Worm (Caenorhabditis elegans) whole organism, L1 larva: ENCODE data around the gene tor-1.
A peak's percentile ranks its signal among the peaks of the same experiment; 100 is the strongest.

Experiments
- C04F5.9 ChIP-seq: sonication (generic microtip); optimal IDR thresholded peaks from 2 replicates; lab custom pipeline; 2016; ENCODE audit warnings: missing genetic modification characterization, missing compliant biosample characterization
- C34B4.2 ChIP-seq: sonication (generic microtip); optimal IDR thresholded peaks from 2 replicates; lab custom pipeline; 2017; ENCODE audit warnings: mild to moderate bottlenecking, missing genetic modification characterization, missing compliant biosample characterization
- F16B12.6 ChIP-seq: fragments of 150-350 bp; optimal IDR thresholded peaks from 2 replicates; lab custom pipeline; 2014; ENCODE audit warnings: missing biosample characterization, missing genetic modification characterization
- blmp-1 ChIP-seq: fragments of 150-350 bp; optimal IDR thresholded peaks from 2 replicates; lab custom pipeline; 2014; ENCODE audit warnings: missing biosample characterization, missing genetic modification characterization
- ceh-8 ChIP-seq: fragments of 200-800 bp; sonication (Bioruptor generic); optimal IDR thresholded peaks from 2 replicates; lab custom pipeline; 2018; ENCODE audit warnings: mild to moderate bottlenecking, missing genetic modification characterization, moderate library complexity, missing compliant biosample characterization
- ceh-82 ChIP-seq, 3 experiments: fragments of 150-350 bp in 1 of 3; sonication (generic microtip) in 2 of 3; optimal IDR thresholded peaks; 2 replicates each; lab custom pipeline; 2014 to 2017; ENCODE audit warnings: missing biosample characterization in 3 of 3, missing genetic modification characterization in 3 of 3
- ceh-88 ChIP-seq: fragments of 200-800 bp; sonication (Bioruptor generic); IDR thresholded peaks from 2 replicates; pipeline ENCODE4 v1.3.6; 2022; ENCODE audit warnings: missing genetic modification characterization, missing compliant biosample characterization
- ceh-90 ChIP-seq: sonication (generic microtip); optimal IDR thresholded peaks from 2 replicates; lab custom pipeline; 2016; ENCODE audit warnings: missing genetic modification characterization, missing compliant biosample characterization
- ces-1 ChIP-seq: fragments of 150-350 bp; optimal IDR thresholded peaks from 2 replicates; lab custom pipeline; 2014; ENCODE audit warnings: missing biosample characterization, missing genetic modification reagents, missing genetic modification characterization
- dpl-1 ChIP-seq, 3 experiments: fragments of 150-350 bp in 2 of 3; sonication (generic microtip) in 1 of 3; optimal IDR thresholded peaks; 2 replicates each; lab custom pipeline; 2014 to 2017; ENCODE audit warnings: missing biosample characterization in 3 of 3, missing genetic modification characterization in 3 of 3, missing genetic modification reagents in 3 of 3
- dsc-1 ChIP-seq: sonication (generic microtip); optimal IDR thresholded peaks from 2 replicates; lab custom pipeline; 2016; ENCODE audit warnings: mild to moderate bottlenecking, missing genetic modification characterization, missing compliant biosample characterization
- egl-13 ChIP-seq: sonication (generic microtip); optimal IDR thresholded peaks from 2 replicates; lab custom pipeline; 2016; ENCODE audit warnings: missing genotype, missing genetic modification reagents, missing genetic modification characterization, missing compliant biosample characterization
- egl-27 ChIP-seq, 2 experiments: fragments of 150-350 bp in 1 of 2; sonication (generic microtip); optimal IDR thresholded peaks; 3 replicates each; lab custom pipeline; 2017 to 2018; ENCODE audit warnings: missing biosample characterization in 2 of 2, missing genetic modification characterization in 2 of 2, missing genetic modification reagents in 2 of 2
- ets-5 ChIP-seq: fragments of 200-800 bp; sonication (Bioruptor generic); IDR thresholded peaks from 2 replicates; pipeline ENCODE4 v1.3.6; 2022; ENCODE audit warnings: missing genetic modification characterization, missing compliant biosample characterization
- fkh-4 ChIP-seq: sonication (generic microtip); optimal IDR thresholded peaks from 2 replicates; lab custom pipeline; 2016; ENCODE audit warnings: missing compliant biosample characterization, missing genetic modification characterization, borderline replicate concordance
- fkh-8 ChIP-seq: sonication (generic microtip); optimal IDR thresholded peaks from 2 replicates; lab custom pipeline; 2016; ENCODE audit warnings: mild to moderate bottlenecking, missing genetic modification characterization, missing compliant biosample characterization
- fos-1 ChIP-seq: fragments of 150-350 bp; optimal IDR thresholded peaks from 2 replicates; lab custom pipeline; 2014; ENCODE audit warnings: missing biosample characterization, missing genetic modification characterization
- grh-1 ChIP-seq: fragments of 200-800 bp; sonication (Bioruptor generic); IDR thresholded peaks from 2 replicates; pipeline ENCODE4 v1.3.6; 2022; ENCODE audit warnings: missing genetic modification reagents, missing genetic modification characterization, missing compliant biosample characterization
- hlh-4 ChIP-seq: sonication (generic microtip); optimal IDR thresholded peaks from 2 replicates; lab custom pipeline; 2016; ENCODE audit warnings: mild to moderate bottlenecking, missing genetic modification characterization, missing compliant biosample characterization
- irx-1 ChIP-seq: sonication (generic microtip); optimal IDR thresholded peaks from 2 replicates; lab custom pipeline; 2016; ENCODE audit warnings: missing genetic modification characterization, missing compliant biosample characterization
- lin-13 ChIP-seq: fragments of 150-350 bp; optimal IDR thresholded peaks from 2 replicates; lab custom pipeline; 2014; ENCODE audit warnings: missing biosample characterization, missing genetic modification reagents, missing genetic modification characterization
- lin-14 ChIP-seq: fragments of 200-800 bp; sonication (Bioruptor generic); optimal IDR thresholded peaks from 2 replicates; lab custom pipeline; 2018; ENCODE audit warnings: mild to moderate bottlenecking, missing genetic modification characterization, moderate library complexity, missing compliant biosample characterization
- lin-15B ChIP-seq: fragments of 150-350 bp; sonication (generic microtip); optimal IDR thresholded peaks from 3 replicates; lab custom pipeline; 2014; ENCODE audit warnings: missing biosample characterization, missing genetic modification characterization
- lir-3 ChIP-seq: sonication (generic microtip); optimal IDR thresholded peaks from 2 replicates; lab custom pipeline; 2016; ENCODE audit warnings: mild to moderate bottlenecking, missing genetic modification characterization, moderate library complexity, missing compliant biosample characterization; ENCODE audit not compliant: poor library complexity
- mab-9 ChIP-seq: fragments of 200-800 bp; sonication (Bioruptor generic); IDR thresholded peaks from 2 replicates; pipeline ENCODE4 v1.3.6; 2022; ENCODE audit warnings: missing genetic modification reagents, missing genetic modification characterization, missing compliant biosample characterization
- nhr-11 ChIP-seq: fragments of 150-350 bp; optimal IDR thresholded peaks from 2 replicates; lab custom pipeline; 2014; ENCODE audit warnings: missing biosample characterization, missing genetic modification characterization
- nhr-12 ChIP-seq: sonication (generic microtip); optimal IDR thresholded peaks from 2 replicates; lab custom pipeline; 2017; ENCODE audit warnings: missing biosample characterization, missing genetic modification characterization
- nhr-19 ChIP-seq: fragments of 200-800 bp; sonication (Bioruptor generic); conservative IDR thresholded peaks from 2 replicates; pipeline ENCODE4 v1.3.6; 2022; ENCODE audit warnings: missing genetic modification characterization, missing compliant biosample characterization
- nhr-237 ChIP-seq: fragments of 150-350 bp; optimal IDR thresholded peaks from 2 replicates; lab custom pipeline; 2014; ENCODE audit warnings: missing biosample characterization, missing genetic modification characterization
- nhr-28 ChIP-seq: fragments of 150-350 bp; optimal IDR thresholded peaks from 2 replicates; lab custom pipeline; 2014; ENCODE audit warnings: missing biosample characterization, missing genetic modification characterization
- nhr-76 ChIP-seq: sonication (generic microtip); optimal IDR thresholded peaks from 2 replicates; lab custom pipeline; 2017; ENCODE audit warnings: missing biosample characterization, missing genetic modification characterization
- nhr-84 ChIP-seq: sonication (generic microtip); optimal IDR thresholded peaks from 2 replicates; lab custom pipeline; 2017; ENCODE audit warnings: missing biosample characterization, missing genetic modification characterization
- nhr-85 ChIP-seq: sonication (generic microtip); peaks from one replicate; lab custom pipeline; 2016; ENCODE audit warnings: missing genetic modification characterization, inconsistent platforms, missing compliant biosample characterization
- pag-3 ChIP-seq: sonication (generic microtip); optimal IDR thresholded peaks from 2 replicates; lab custom pipeline; 2017; ENCODE audit warnings: missing genetic modification characterization, mild to moderate bottlenecking, missing compliant biosample characterization, antibody characterized with exemption, borderline replicate concordance; ENCODE audit not compliant: insufficient read depth
- skn-1 ChIP-seq: fragments of 150-350 bp; optimal IDR thresholded peaks from 2 replicates; lab custom pipeline; 2014; ENCODE audit warnings: missing biosample characterization, missing genetic modification characterization
- snpc-4 ChIP-seq: fragments of 150-350 bp; optimal IDR thresholded peaks from 2 replicates; lab custom pipeline; 2014; ENCODE audit warnings: missing biosample characterization, missing genetic modification characterization
- snu-23 ChIP-seq: sonication (generic microtip); optimal IDR thresholded peaks from 2 replicates; lab custom pipeline; 2016; ENCODE audit warnings: missing genetic modification characterization, missing compliant biosample characterization
- sox-4 ChIP-seq: sonication (generic microtip); optimal IDR thresholded peaks from 2 replicates; lab custom pipeline; 2016; ENCODE audit warnings: missing genetic modification characterization, missing compliant biosample characterization
- sptf-1 ChIP-seq: fragments of 150-350 bp; optimal IDR thresholded peaks from 2 replicates; lab custom pipeline; 2014; ENCODE audit warnings: missing biosample characterization, missing genetic modification characterization
- sup-37 ChIP-seq: fragments of 200-800 bp; sonication (Bioruptor generic); optimal IDR thresholded peaks from 2 replicates; lab custom pipeline; 2018; ENCODE audit warnings: mild to moderate bottlenecking, missing genetic modification characterization, missing compliant biosample characterization
- tbx-2 ChIP-seq: sonication (generic microtip); optimal IDR thresholded peaks from 2 replicates; lab custom pipeline; 2016; ENCODE audit warnings: missing genetic modification characterization, missing compliant biosample characterization
- unc-130 ChIP-seq: fragments of 150-350 bp; optimal IDR thresholded peaks from 2 replicates; lab custom pipeline; 2017; ENCODE audit warnings: missing biosample characterization, missing genetic modification characterization, inconsistent platforms
- unc-62 ChIP-seq: fragments of 150-350 bp; optimal IDR thresholded peaks from 2 replicates; lab custom pipeline; 2014; ENCODE audit warnings: missing biosample characterization, missing genetic modification reagents, missing genetic modification characterization
- unc-86 ChIP-seq: sonication (generic microtip); optimal IDR thresholded peaks from 2 replicates; lab custom pipeline; 2016; ENCODE audit warnings: missing genetic modification characterization, missing compliant biosample characterization
- unc-98 ChIP-seq: fragments of 200-800 bp; sonication (Bioruptor generic); IDR thresholded peaks from 2 replicates; pipeline ENCODE4 v1.3.6; 2022; ENCODE audit warnings: missing genetic modification characterization, missing compliant biosample characterization
- vab-15 ChIP-seq: sonication (generic microtip); optimal IDR thresholded peaks from 2 replicates; lab custom pipeline; 2017; ENCODE audit warnings: missing genotype, mild to moderate bottlenecking, missing genetic modification characterization, missing compliant biosample characterization
- xbp-1 ChIP-seq: sonication (generic microtip); optimal IDR thresholded peaks from 2 replicates; lab custom pipeline; 2016; ENCODE audit warnings: missing genetic modification characterization, missing compliant biosample characterization
- zag-1 ChIP-seq: fragments of 150-350 bp; optimal IDR thresholded peaks from 2 replicates; lab custom pipeline; 2014; ENCODE audit warnings: missing biosample characterization, missing genetic modification characterization
- zip-4 ChIP-seq: fragments of 200-800 bp; sonication (Bioruptor generic); optimal IDR thresholded peaks from 2 replicates; lab custom pipeline; 2018; ENCODE audit warnings: mild to moderate bottlenecking, missing genetic modification characterization, moderate library complexity, missing compliant biosample characterization

Gene tor-1

DNA sequence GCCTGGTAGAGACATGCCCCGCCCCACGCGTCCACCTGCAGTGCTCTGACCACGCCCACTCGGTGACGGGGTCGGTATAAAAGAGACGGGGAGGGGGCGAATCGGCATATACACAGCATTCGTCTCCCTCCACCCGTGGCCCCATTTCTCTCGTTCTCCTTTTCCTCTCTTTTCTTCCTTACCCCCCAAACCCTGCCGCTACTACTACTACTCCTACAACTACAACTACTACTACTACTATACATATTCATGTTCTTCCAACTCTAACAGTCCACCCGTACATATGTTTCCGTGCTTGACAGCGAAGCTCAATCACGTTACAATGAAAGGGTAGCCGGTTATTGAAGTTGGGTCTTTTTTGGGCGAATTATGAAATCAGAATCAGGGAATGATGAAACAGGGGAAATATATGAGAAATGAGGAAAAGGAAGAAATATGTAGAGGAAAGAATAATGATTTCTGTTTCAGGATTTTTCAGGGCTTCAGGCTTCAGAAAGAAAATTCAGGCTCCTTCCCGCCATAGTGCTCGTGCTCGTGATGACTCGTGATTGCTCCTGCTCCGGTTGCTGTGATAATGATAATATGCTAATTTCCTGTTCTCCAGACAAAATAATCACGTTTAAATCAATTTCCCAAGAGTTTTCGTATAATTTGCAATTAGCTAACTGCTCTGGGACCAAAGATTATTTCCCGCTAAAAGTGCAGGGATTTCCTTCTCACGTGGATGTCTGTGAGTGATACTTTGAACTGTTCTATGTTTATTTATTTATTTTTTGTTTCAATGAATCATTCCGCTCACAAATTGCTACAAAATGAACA lies 48.4 kb upstream of the tor-1 start (continued):
- TF ChIP-seq unc-62, result no peak
- peak; percentile 39 for TF ChIP-seq unc-130 (tag; lab: Kevin White, UChicago)
- peak; percentile 12 for TF ChIP-seq ceh-90 (tag; lab: Kevin White, UChicago)
- TF ChIP-seq ces-1 (GFP tag; lab: Kevin White, UChicago), result no peak
- peak; percentile 64 for TF ChIP-seq sup-37 (GFP tag; lab: Kevin White, UChicago)
- TF ChIP-seq nhr-85 (tag; lab: Kevin White, UChicago), result peak; percentile 86
- TF ChIP-seq unc-98 (GFP tag; lab: Robert Waterston, UW), result no peak
- peak; percentile 47 for TF ChIP-seq xbp-1 (tag; lab: Kevin White, UChicago)
- peak; percentile 82 for TF ChIP-seq irx-1 (tag; lab: Kevin White, UChicago)
- TF ChIP-seq pag-3 (tag; lab: Kevin White, UChicago), result no peak
- no peak for TF ChIP-seq nhr-11
- peak; percentile 42 to 92 (median 79) for TF ChIP-seq ceh-82 (tag; optimal IDR thresholded peaks at IDR 0.05; lab: Kevin White, UChicago)
- peak; percentile 88 for TF ChIP-seq snu-23 (GFP tag; lab: Kevin White, UChicago)
- no peak for TF ChIP-seq nhr-84 (tag; lab: Kevin White, UChicago)
- peak; percentile 59 for TF ChIP-seq vab-15 (tag; lab: Kevin White, UChicago)
- peak; percentile 70 for TF ChIP-seq fos-1 (tag; lab: Kevin White, UChicago)
- peak; percentile 53 for TF ChIP-seq skn-1
- TF ChIP-seq nhr-28 (tag; lab: Kevin White, UChicago), result no peak
- peak; percentile 76 for TF ChIP-seq zip-4
- peak; percentile 79 for TF ChIP-seq egl-13 (tag; lab: Kevin White, UChicago)
- peak; percentile 61 for TF ChIP-seq nhr-19
- TF ChIP-seq nhr-237 (tag; lab: Kevin White, UChicago), result no peak
- no peak for TF ChIP-seq sptf-1 (tag; lab: Kevin White, UChicago)
- TF ChIP-seq lin-14, result peak; percentile 74
- peak; percentile 5; the same call in 1 of the 2 replicates for TF ChIP-seq mab-9 (GFP tag; lab: Robert Waterston, UW)
- peak; percentile 56 for TF ChIP-seq sox-4
- TF ChIP-seq unc-86 (tag; lab: Kevin White, UChicago), result peak; percentile 62
- no peak for TF ChIP-seq F16B12.6 (tag; lab: Kevin White, UChicago)
- peak; percentile 70 for TF ChIP-seq zag-1
- peak; percentile 84 for TF ChIP-seq nhr-76 (tag; lab: Kevin White, UChicago)
- no peak for TF ChIP-seq fkh-4 (tag; lab: Kevin White, UChicago)
- peak; percentile 63 for TF ChIP-seq C34B4.2 (tag; lab: Kevin White, UChicago)
- peak; percentile 75 for TF ChIP-seq tbx-2 (tag; lab: Kevin White, UChicago)
- peak; percentile 69 for TF ChIP-seq lin-13 (GFP tag; lab: Kevin White, UChicago)
- peak; percentile 51; the same call in 1 of the 2 replicates for TF ChIP-seq grh-1 (GFP tag; lab: Robert Waterston, UW)
- peak; percentile 30 for TF ChIP-seq snpc-4 (tag; lab: Kevin White, UChicago)
- TF ChIP-seq ceh-88 (GFP tag; lab: Robert Waterston, UW), result peak; percentile 76
- TF ChIP-seq C04F5.9 (tag; lab: Kevin White, UChicago), result no peak
- peak; percentile 69 for TF ChIP-seq blmp-1
- peak; percentile 0 to 30 (median 5) for TF ChIP-seq dpl-1 (GFP tag; optimal IDR thresholded peaks at IDR 0.05; lab: Kevin White, UChicago)
- no peak for TF ChIP-seq lin-15B (tag; lab: Kevin White, UChicago)
- TF ChIP-seq ets-5 (GFP tag; lab: Robert Waterston, UW), result no peak
- TF ChIP-seq hlh-4, result peak; percentile 11
- peak; percentile 59 for TF ChIP-seq nhr-12 (tag; lab: Kevin White, UChicago)
- peak; percentile 64 for TF ChIP-seq lir-3 (tag; lab: Kevin White, UChicago)
- peak; percentile 83 for TF ChIP-seq fkh-8 (tag; lab: Kevin White, UChicago)
- TF ChIP-seq dsc-1 (tag; lab: Kevin White, UChicago), result peak; percentile 81
- no peak for TF ChIP-seq egl-27 (tag; optimal IDR thresholded peaks at IDR 0.05; lab: Kevin White, UChicago)
- peak; percentile 56 for TF ChIP-seq ceh-8 (GFP tag; lab: Kevin White, UChicago)
- TF ChIP-seq, all 84 proteins: peak for 64
